Fruit fly (Drosophila melanogaster) whole organism, pupa: Measurements from ENCODE around the gene ct.

Source experiments
- CG12605 ChIP-seq: fragments of 200-800 bp; sonication (Bioruptor generic); IDR thresholded peaks from 2 replicates; pipeline ENCODE4 v1.3.6; 2022; ENCODE audit warnings: missing biosample characterization, missing genetic modification characterization
- Pif1B ChIP-seq: fragments of 200-800 bp; sonication (Bioruptor generic); optimal IDR thresholded peaks from 3 replicates; lab custom pipeline; 2016; ENCODE audit warnings: missing biosample characterization, missing genetic modification characterization
- fd96Ca ChIP-seq: fragments of 200-800 bp; sonication (Bioruptor generic); IDR thresholded peaks from 3 replicates; pipeline ENCODE4 v1.3.6; 2022; ENCODE audit warnings: missing biosample characterization, missing genetic modification characterization

dm6 chrX:7662425-7662824 lies 54.2 kb downstream of the ct start:
- TF ChIP-seq Pif1B, result no peak
- no peak for TF ChIP-seq fd96Ca
- no peak for TF ChIP-seq CG12605
